Fruit fly (Drosophila melanogaster): Measurements from ENCODE around the gene eIF4EHP.

eIF4EHP gene

dm6 chr3R:24112320-24113069 lies 3.7 kb upstream of the eIF4EHP start, which contains the start of gene CG13605 (continued):
- TF ChIP-seq CG17912 (GFP tag; optimal IDR thresholded peaks at IDR 0.05) (no peak), crp (GFP tag; optimal IDR thresholded peaks at IDR 0.05) (no peak), zen (tag; optimal IDR thresholded peaks at IDR 0.05) (peak; percentile 48), CG30020 (tag; optimal IDR thresholded peaks at IDR 0.05) (peak; percentile 48), Hmr (GFP tag; optimal IDR thresholded peaks at IDR 0.05) (peak; percentile 84), CG8290 (GFP tag; optimal IDR thresholded peaks at IDR 0.05) (peak; percentile 70), CG8290 (tag; optimal IDR thresholded peaks at IDR 0.05) (peak; percentile 13 to 85), ara (GFP tag; IDR thresholded peaks at IDR 0.05) (peak; percentile 44; the same call in 1 of the 2 replicates), CG34376 (GFP tag; optimal IDR thresholded peaks at IDR 0.05) (peak; percentile 21), CG8359 (GFP tag; optimal IDR thresholded peaks at IDR 0.05; ENCODE audit: borderline replicate concordance) (no peak), CG3838 (GFP tag; optimal IDR thresholded peaks at IDR 0.05) (no peak), MTF-1 (GFP tag; optimal IDR thresholded peaks at IDR 0.05; ENCODE audit: borderline replicate concordance) (no peak), CG3065 (GFP tag; optimal IDR thresholded peaks at IDR 0.05) (peak; percentile 3), Eip74EF (GFP tag; optimal IDR thresholded peaks at IDR 0.05) (peak in 1 of 2 experiments; percentile 69), CG13296 (GFP tag; optimal IDR thresholded peaks at IDR 0.05) (peak; percentile 82), gsb (GFP tag; IDR thresholded peaks at IDR 0.05) (peak; percentile 53), usp (GFP tag; optimal IDR thresholded peaks at IDR 0.05) (no peak), CG12659 (GFP tag; optimal IDR thresholded peaks at IDR 0.05) (peak; percentile 89), Nf-YC (tag; optimal IDR thresholded peaks at IDR 0.05) (peak; percentile 55), HLH54F (GFP tag; optimal IDR thresholded peaks at IDR 0.05) (peak; percentile 53), hth (optimal IDR thresholded peaks at IDR 0.05) (no peak), NC2β (GFP tag; optimal IDR thresholded peaks at IDR 0.05) (peak; percentile 39), Antp (GFP tag; optimal IDR thresholded peaks at IDR 0.05) (peak; percentile 59), CG34224 (GFP tag; IDR thresholded peaks at IDR 0.05; ENCODE audit: partially characterized antibody) (0 out of 3 replicates have a peak, but pooled peaks have one; percentile 44), CG11695 (GFP tag; IDR thresholded peaks at IDR 0.05) (peak; percentile 81), CG8281 (tag; optimal IDR thresholded peaks at IDR 0.05) (peak; percentile 27), Dad (GFP tag; optimal IDR thresholded peaks at IDR 0.05) (peak; percentile 14), mirr (GFP tag; optimal IDR thresholded peaks at IDR 0.05) (peak; percentile 6), sna (GFP tag; IDR thresholded peaks at IDR 0.05; ENCODE audit: partially characterized antibody) (no peak), CG11093 (GFP tag; IDR thresholded peaks at IDR 0.05) (no peak), Dip2 (GFP tag; IDR thresholded peaks at IDR 0.05) (no peak), CG31224 (GFP tag; IDR thresholded peaks at IDR 0.05) (peak; percentile 66), CG4424 (GFP tag; optimal IDR thresholded peaks at IDR 0.05) (peak; percentile 64), NK7.1 (GFP tag; optimal IDR thresholded peaks at IDR 0.05) (no peak), ftz-f1 (GFP tag; optimal IDR thresholded peaks at IDR 0.05) (no peak), chif (GFP tag; optimal IDR thresholded peaks at IDR 0.05) (peak in 1 of 2 experiments; percentile 50), Nf-YA (GFP tag; IDR thresholded peaks at IDR 0.05) (0 out of 2 replicates have a peak, but pooled peaks have one; percentile 21), wek (GFP tag; optimal IDR thresholded peaks at IDR 0.05) (peak; percentile 35), pho (GFP tag; optimal IDR thresholded peaks at IDR 0.05) (no peak), nmo (GFP tag; optimal IDR thresholded peaks at IDR 0.05) (peak; percentile 57), CG6272 (GFP tag; IDR thresholded peaks at IDR 0.05) (peak; percentile 49; the same call in 1 of the 2 replicates), ash1 (GFP tag; optimal IDR thresholded peaks at IDR 0.05) (no peak), MBD-R2 (GFP tag; IDR thresholded peaks at IDR 0.05) (peak; percentile 48; the same call in 1 of the 2 replicates), NfI (GFP tag; optimal IDR thresholded peaks at IDR 0.05) (peak; percentile 79), CG6813 (GFP tag; optimal IDR thresholded peaks at IDR 0.05) (peak; percentile 78), CG13424 (tag; optimal IDR thresholded peaks at IDR 0.05) (peak; percentile 72), CG14014 (GFP tag; IDR thresholded peaks at IDR 0.05) (peak; percentile 79; the same call in 1 of the 2 replicates), Six4 (GFP tag; optimal IDR thresholded peaks at IDR 0.05) (peak; percentile 52), chm (GFP tag; IDR thresholded peaks at IDR 0.05) (peak; percentile 75; the same call in 1 of the 2 replicates)
